Worm (Caenorhabditis elegans) whole organism, late embryonic: ENCODE data around the gene Y44A6C.1.

Experiments
- Y22D7AL.16 ChIP-seq: sonication (generic microtip); optimal IDR thresholded peaks from 2 replicates; lab custom pipeline; 2016; ENCODE audit warnings: missing genetic modification characterization, missing compliant biosample characterization
- ahr-1 ChIP-seq: sonication (generic microtip); optimal IDR thresholded peaks from 2 replicates; lab custom pipeline; 2016; ENCODE audit warnings: missing genetic modification characterization, missing compliant biosample characterization
- ceh-9 ChIP-seq: sonication (generic microtip); optimal IDR thresholded peaks from 2 replicates; lab custom pipeline; 2016; ENCODE audit warnings: mild to moderate bottlenecking, missing genetic modification characterization, inconsistent platforms, missing compliant biosample characterization
- hlh-30 ChIP-seq: sonication (generic microtip); optimal IDR thresholded peaks from 2 replicates; lab custom pipeline; 2017; ENCODE audit warnings: antibody characterized with exemption, missing genetic modification characterization, missing compliant biosample characterization; ENCODE audit not compliant: insufficient read depth
- hlh-8 ChIP-seq: sonication (generic microtip); optimal IDR thresholded peaks from 2 replicates; lab custom pipeline; 2016; ENCODE audit warnings: missing genotype, missing genetic modification characterization, missing compliant biosample characterization
- nhr-11 ChIP-seq: fragments of 150-350 bp; optimal IDR thresholded peaks from 2 replicates; lab custom pipeline; 2014; ENCODE audit warnings: missing biosample characterization, missing genetic modification characterization
- odd-2 ChIP-seq: sonication (generic microtip); optimal IDR thresholded peaks from 2 replicates; lab custom pipeline; 2017; ENCODE audit warnings: antibody characterized with exemption, mild to moderate bottlenecking, missing genetic modification characterization, missing compliant biosample characterization
- pha-4 ChIP-seq: fragments of 150-350 bp; optimal IDR thresholded peaks from 2 replicates; lab custom pipeline; 2018; ENCODE audit warnings: missing biosample characterization, missing genetic modification reagents, missing genetic modification characterization
- rnt-1 ChIP-seq: sonication (generic microtip); optimal IDR thresholded peaks from 2 replicates; lab custom pipeline; 2016; ENCODE audit warnings: missing genetic modification characterization, missing compliant biosample characterization
- ttx-3 ChIP-seq: sonication (generic microtip); optimal IDR thresholded peaks from 2 replicates; lab custom pipeline; 2016; ENCODE audit warnings: missing genetic modification reagents, missing genetic modification characterization, missing compliant biosample characterization
- unc-86 ChIP-seq: sonication (generic microtip); optimal IDR thresholded peaks from 2 replicates; lab custom pipeline; 2016; ENCODE audit warnings: missing genetic modification characterization, missing compliant biosample characterization

ce11 chrV:20722447-20722846 is 8.7 kb downstream of the Y44A6C.1 start:
- TF ChIP-seq ahr-1 (no peak), hlh-8 (no peak), pha-4 (tag; lab: Kevin White, UChicago) (no peak), rnt-1 (tag; lab: Kevin White, UChicago) (no peak), ttx-3 (tag; lab: Kevin White, UChicago) (no peak), hlh-30 (tag; lab: Kevin White, UChicago) (no peak), Y22D7AL.16 (tag; lab: Kevin White, UChicago) (no peak), ceh-9 (tag; lab: Kevin White, UChicago) (no peak), unc-86 (tag; lab: Kevin White, UChicago) (no peak), odd-2 (tag; lab: Kevin White, UChicago) (no peak), nhr-11 (tag; lab: Kevin White, UChicago) (no peak)
